Worm (Caenorhabditis elegans) whole organism, young adult: ENCODE measurements around the gene lnkn-1.

Experiments used
- B0261.1 ChIP-seq: sonication (generic microtip); optimal IDR thresholded peaks from 2 replicates; lab custom pipeline; 2016; ENCODE audit warnings: mild to moderate bottlenecking, missing genetic modification characterization, moderate library complexity, missing compliant biosample characterization
- C06A6.2 ChIP-seq: fragments of 200-800 bp; sonication (Bioruptor generic); conservative IDR thresholded peaks from 2 replicates; pipeline ENCODE4 v1.3.6; 2022; ENCODE audit warnings: missing genetic modification characterization, missing compliant biosample characterization
- D2030.7 ChIP-seq: fragments of 200-800 bp; sonication (Bioruptor generic); IDR thresholded peaks from 2 replicates; pipeline ENCODE4 v1.3.6; 2022; ENCODE audit warnings: missing genetic modification reagents, missing genetic modification characterization, missing compliant biosample characterization
- F33H1.4 ChIP-seq: fragments of 200-800 bp; sonication (Bioruptor generic); IDR thresholded peaks from 2 replicates; pipeline ENCODE4 v1.3.6; 2022; ENCODE audit warnings: missing genetic modification reagents, missing genetic modification characterization, missing compliant biosample characterization
- F52B5.7 ChIP-seq: sonication (generic microtip); optimal IDR thresholded peaks from 2 replicates; lab custom pipeline; 2016; ENCODE audit warnings: mild to moderate bottlenecking, missing genetic modification characterization, missing compliant biosample characterization
- F55B11.4 ChIP-seq: sonication (generic microtip); optimal IDR thresholded peaks from 2 replicates; lab custom pipeline; 2016; ENCODE audit warnings: missing compliant biosample characterization, missing genetic modification characterization, borderline replicate concordance; ENCODE audit not compliant: insufficient read depth
- T26A5.8 ChIP-seq: sonication (generic microtip); optimal IDR thresholded peaks from 2 replicates; lab custom pipeline; 2016; ENCODE audit warnings: missing genetic modification characterization, missing compliant biosample characterization
- Y53G8AR.9 ChIP-seq: fragments of 200-800 bp; sonication (Bioruptor generic); conservative IDR thresholded peaks from 2 replicates; pipeline ENCODE4 v1.3.6; 2022; ENCODE audit warnings: missing genetic modification reagents, missing genetic modification characterization, missing compliant biosample characterization
- Y67H2A.10 ChIP-seq: fragments of 200-800 bp; sonication (Bioruptor generic); conservative IDR thresholded peaks from 2 replicates; pipeline ENCODE4 v1.3.6; 2022; ENCODE audit warnings: missing genetic modification reagents, missing genetic modification characterization, missing compliant biosample characterization
- ZK185.1 ChIP-seq: sonication (generic microtip); optimal IDR thresholded peaks from 2 replicates; lab custom pipeline; 2016; ENCODE audit warnings: mild to moderate bottlenecking, missing genetic modification characterization, missing compliant biosample characterization; ENCODE audit not compliant: poor library complexity, severe bottlenecking
- attf-5 ChIP-seq: fragments of 200-800 bp; sonication (Bioruptor generic); optimal IDR thresholded peaks from 2 replicates; lab custom pipeline; 2018; ENCODE audit warnings: mild to moderate bottlenecking, missing genetic modification characterization, missing compliant biosample characterization
- attf-6 ChIP-seq: fragments of 200-800 bp; sonication (Bioruptor generic); IDR thresholded peaks from 2 replicates; pipeline ENCODE4 v1.3.6; 2022; ENCODE audit warnings: missing genetic modification reagents, missing genetic modification characterization, missing compliant biosample characterization
- cebp-1 ChIP-seq, 2 experiments: fragments of 200-800 bp in 1 of 2; sonication (Bioruptor generic) in 1 of 2; sonication (generic microtip) in 1 of 2; IDR thresholded peaks in 1 of 2; optimal IDR thresholded peaks in 1 of 2; 2 replicates each; pipeline versions ENCODE4 v1.3.6 to Lab custom; 2017 to 2022; ENCODE audit warnings: missing compliant biosample characterization in 2 of 2, missing genetic modification characterization in 2 of 2, mild to moderate bottlenecking in 1 of 2, missing genetic modification reagents in 1 of 2, moderate library complexity in 1 of 2
- ceh-79 ChIP-seq: sonication (generic microtip); optimal IDR thresholded peaks from 2 replicates; lab custom pipeline; 2017; ENCODE audit warnings: mild to moderate bottlenecking, missing genetic modification characterization, missing compliant biosample characterization
- ceh-91 ChIP-seq: fragments of 200-800 bp; sonication (Bioruptor generic); IDR thresholded peaks from 2 replicates; pipeline ENCODE4 v1.3.6; 2022; ENCODE audit warnings: missing genetic modification reagents, missing genetic modification characterization, missing compliant biosample characterization
- die-1 ChIP-seq: sonication (generic microtip); optimal IDR thresholded peaks from 2 replicates; lab custom pipeline; 2016; ENCODE audit warnings: missing genotype, mild to moderate bottlenecking, missing genetic modification characterization, missing compliant biosample characterization
- dox-1 ChIP-seq: fragments of 200-800 bp; sonication (Bioruptor generic); IDR thresholded peaks from 2 replicates; pipeline ENCODE4 v1.3.6; 2022; ENCODE audit warnings: missing genetic modification reagents, missing genetic modification characterization, missing compliant biosample characterization
- egl-18 ChIP-seq: fragments of 200-800 bp; sonication (Bioruptor generic); IDR thresholded peaks from 2 replicates; pipeline ENCODE4 v1.3.6; 2022; ENCODE audit warnings: missing genetic modification reagents, missing genetic modification characterization, missing compliant biosample characterization
- hmg-1.2 ChIP-seq: fragments of 200-800 bp; sonication (Bioruptor generic); IDR thresholded peaks from 2 replicates; pipeline ENCODE4 v1.3.6; 2022; ENCODE audit warnings: missing genetic modification reagents, missing genetic modification characterization, missing compliant biosample characterization
- lag-1 ChIP-seq: fragments of 200-800 bp; sonication (Bioruptor generic); IDR thresholded peaks from 2 replicates; pipeline ENCODE4 v1.3.6; 2022; ENCODE audit warnings: missing genetic modification reagents, missing genetic modification characterization, missing compliant biosample characterization
- let-607 ChIP-seq, 2 experiments: fragments of 200-800 bp in 1 of 2; sonication (Bioruptor generic) in 1 of 2; sonication (generic microtip) in 1 of 2; optimal IDR thresholded peaks; 2 replicates each; lab custom pipeline; 2016 to 2018; ENCODE audit warnings: mild to moderate bottlenecking in 2 of 2, missing compliant biosample characterization in 2 of 2, missing genetic modification characterization in 2 of 2, moderate library complexity in 2 of 2, missing genotype in 1 of 2
- madf-10 ChIP-seq: sonication (generic microtip); optimal IDR thresholded peaks from 2 replicates; lab custom pipeline; 2016; ENCODE audit warnings: mild to moderate bottlenecking, missing genetic modification characterization, missing compliant biosample characterization
- madf-6 ChIP-seq: fragments of 200-800 bp; sonication (Bioruptor generic); IDR thresholded peaks from 2 replicates; pipeline ENCODE4 v1.3.6; 2022; ENCODE audit warnings: missing genetic modification reagents, missing genetic modification characterization, missing compliant biosample characterization
- madf-8 ChIP-seq: fragments of 200-800 bp; sonication (Bioruptor generic); conservative IDR thresholded peaks from 2 replicates; pipeline ENCODE4 v1.3.6; 2022; ENCODE audit warnings: missing genetic modification reagents, missing genetic modification characterization, missing compliant biosample characterization
- mcd-1 ChIP-seq: fragments of 200-800 bp; sonication (Bioruptor generic); IDR thresholded peaks from 2 replicates; pipeline ENCODE4 v1.3.6; 2022; ENCODE audit warnings: missing genetic modification reagents, missing genetic modification characterization, missing compliant biosample characterization
- nhr-120 ChIP-seq: fragments of 200-800 bp; sonication (Bioruptor generic); IDR thresholded peaks from 2 replicates; pipeline ENCODE4 v1.3.6; 2022; ENCODE audit warnings: missing genetic modification characterization, missing compliant biosample characterization
- nhr-80 ChIP-seq: sonication (generic microtip); optimal IDR thresholded peaks from 2 replicates; lab custom pipeline; 2016; ENCODE audit warnings: missing genetic modification characterization, missing compliant biosample characterization
- rcor-1 ChIP-seq: fragments of 200-800 bp; sonication (Bioruptor generic); IDR thresholded peaks from 2 replicates; pipeline ENCODE4 v1.3.6; 2022; ENCODE audit warnings: missing genetic modification reagents, missing genetic modification characterization, missing compliant biosample characterization
- snpc-4 ChIP-seq, 5 experiments: fragments of 150-350 bp in 1 of 5; sonication (generic microtip) in 4 of 5; optimal IDR thresholded peaks; 2 replicates each; lab custom pipeline; 2014 to 2018; ENCODE audit warnings: missing genetic modification characterization in 5 of 5, missing biosample characterization in 3 of 5, antibody characterized with exemption in 2 of 5, mild to moderate bottlenecking in 2 of 5, missing compliant biosample characterization in 2 of 5, missing genotype in 2 of 5, moderate library complexity in 2 of 5, missing genetic modification reagents in 1 of 5
- tlf-1 ChIP-seq: fragments of 200-800 bp; sonication (Bioruptor generic); optimal IDR thresholded peaks from 2 replicates; lab custom pipeline; 2018; ENCODE audit warnings: mild to moderate bottlenecking, missing genetic modification characterization, missing compliant biosample characterization
- zfh-2 ChIP-seq: fragments of 200-800 bp; sonication (Bioruptor generic); conservative IDR thresholded peaks from 2 replicates; pipeline ENCODE4 v1.3.6; 2022; ENCODE audit warnings: missing genetic modification reagents, missing genetic modification characterization, missing compliant biosample characterization
- ztf-22 ChIP-seq: fragments of 200-800 bp; sonication (Bioruptor generic); optimal IDR thresholded peaks from 2 replicates; lab custom pipeline; 2018; ENCODE audit warnings: mild to moderate bottlenecking, missing genetic modification characterization, moderate library complexity, missing compliant biosample characterization
- ztf-26 ChIP-seq: sonication (generic microtip); optimal IDR thresholded peaks from 2 replicates; lab custom pipeline; 2017; ENCODE audit warnings: missing genetic modification characterization, missing compliant biosample characterization

The lnkn-1 gene

ce11 chrIII:8850482-8851047 is 39.5 kb upstream of the lnkn-1 start, which contains the start of gene F44E2.9 (continued):
- no peak for TF ChIP-seq cebp-1 (GFP tag; IDR thresholded peaks at IDR 0.05; lab: Robert Waterston, UW)
- peak; percentile 33 for TF ChIP-seq cebp-1 (tag; optimal IDR thresholded peaks at IDR 0.05; lab: Kevin White, UChicago)
- TF ChIP-seq nhr-120 (GFP tag; lab: Robert Waterston, UW), result no peak
- peak; percentile 17 for TF ChIP-seq madf-10 (tag; lab: Kevin White, UChicago)
- TF ChIP-seq attf-6 (GFP tag; lab: Robert Waterston, UW), result no peak
- TF ChIP-seq zfh-2, result no peak
- peak; percentile 41; the same call in 1 of the 2 replicates for TF ChIP-seq ceh-91 (GFP tag; lab: Robert Waterston, UW)
- TF ChIP-seq Y53G8AR.9 (GFP tag; lab: Robert Waterston, UW), result no peak
- TF ChIP-seq let-607 (tag; optimal IDR thresholded peaks at IDR 0.05; lab: Kevin White, UChicago), result no peak
- TF ChIP-seq C06A6.2 (GFP tag; lab: Robert Waterston, UW), result no peak
- TF ChIP-seq B0261.1 (tag; lab: Kevin White, UChicago), result no peak
- TF ChIP-seq ZK185.1 (tag; lab: Kevin White, UChicago), result peak; percentile 57
- no peak for TF ChIP-seq ztf-22 (GFP tag; lab: Kevin White, UChicago)
- TF ChIP-seq die-1 (tag; lab: Kevin White, UChicago), result no peak
- TF ChIP-seq mcd-1 (GFP tag; lab: Robert Waterston, UW), result peak; percentile 78
- peak; percentile 84 for TF ChIP-seq dox-1 (GFP tag; lab: Robert Waterston, UW)
- TF ChIP-seq T26A5.8 (tag; lab: Kevin White, UChicago), result no peak
- no peak for TF ChIP-seq tlf-1 (GFP tag; lab: Kevin White, UChicago)
- peak; percentile 83; the same call in 1 of the 2 replicates for TF ChIP-seq hmg-1.2 (GFP tag; lab: Robert Waterston, UW)
- no peak for TF ChIP-seq lag-1 (GFP tag; lab: Robert Waterston, UW)
- no peak for TF ChIP-seq Y67H2A.10 (GFP tag; lab: Robert Waterston, UW)
- peak; percentile 10 for TF ChIP-seq nhr-80 (tag; lab: Kevin White, UChicago)
- no peak for TF ChIP-seq F55B11.4 (tag; lab: Kevin White, UChicago)
- TF ChIP-seq snpc-4 (GFP tag; optimal IDR thresholded peaks at IDR 0.05; lab: Kevin White, UChicago), result no peak
- TF ChIP-seq snpc-4 (tag; optimal IDR thresholded peaks at IDR 0.05; lab: Kevin White, UChicago), result peak in 2 of 4 experiments; percentile 11 to 34
- TF ChIP-seq ztf-26 (tag; lab: Kevin White, UChicago), result no peak
- no peak for TF ChIP-seq F52B5.7 (tag; lab: Kevin White, UChicago)
- no peak for TF ChIP-seq ceh-79 (tag; lab: Kevin White, UChicago)
- TF ChIP-seq egl-18 (GFP tag; lab: Robert Waterston, UW), result no peak
- TF ChIP-seq rcor-1 (GFP tag; lab: Robert Waterston, UW), result 0 out of 2 replicates have a peak, but pooled peaks have one; percentile 19
- TF ChIP-seq attf-5 (GFP tag; lab: Kevin White, UChicago), result peak; percentile 55

ce11 chrIII:8851961-8852360 is 38.1 kb upstream of the lnkn-1 start, which contains the start of gene plg-1:
Gene plg-1 (plus strand): TSS chrIII:8852261.
- TF ChIP-seq nhr-80 (tag; lab: Kevin White, UChicago) (no peak), F33H1.4 (GFP tag; lab: Robert Waterston, UW) (no peak)

ce11 chrIII:8852402-8852801 is 37.6 kb upstream of the lnkn-1 start:
- TF ChIP-seq F33H1.4 (GFP tag; lab: Robert Waterston, UW), result peak; percentile 42; the same call in 1 of the 2 replicates
- peak; percentile 71 for TF ChIP-seq mcd-1 (GFP tag; lab: Robert Waterston, UW)
- peak; percentile 89 for TF ChIP-seq madf-8 (GFP tag; lab: Robert Waterston, UW)
- TF ChIP-seq D2030.7, result peak; percentile 46; the same call in 1 of the 2 replicates
- peak; percentile 83 for TF ChIP-seq madf-6 (GFP tag; lab: Robert Waterston, UW)
